Fruit fly (Drosophila melanogaster): ENCODE measurements around the gene Arl5.

Arl5 gene

DNA sequence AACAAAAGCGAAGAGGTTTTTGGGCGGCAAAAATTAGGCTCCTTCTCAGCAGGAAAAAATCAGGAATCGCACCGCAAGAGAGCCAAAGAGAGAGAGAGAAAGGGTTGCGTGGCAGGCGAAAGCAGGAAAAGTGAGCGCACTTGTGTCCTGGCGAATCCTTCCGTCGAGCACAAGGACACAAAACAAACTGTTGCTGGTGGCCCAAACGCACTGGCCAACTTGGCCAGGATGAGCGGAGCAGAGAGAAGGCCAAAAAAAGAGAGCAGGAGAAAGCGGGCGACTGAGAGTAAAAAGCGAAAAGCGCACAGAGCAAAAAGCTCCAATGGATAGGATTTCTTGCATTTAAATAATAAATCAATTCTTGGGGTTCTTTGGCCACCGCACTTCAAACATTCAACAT, 14.3 kb downstream of the Arl5 start:
- no peak for TF ChIP-seq noc (tag; optimal IDR thresholded peaks at IDR 0.05)

DNA sequence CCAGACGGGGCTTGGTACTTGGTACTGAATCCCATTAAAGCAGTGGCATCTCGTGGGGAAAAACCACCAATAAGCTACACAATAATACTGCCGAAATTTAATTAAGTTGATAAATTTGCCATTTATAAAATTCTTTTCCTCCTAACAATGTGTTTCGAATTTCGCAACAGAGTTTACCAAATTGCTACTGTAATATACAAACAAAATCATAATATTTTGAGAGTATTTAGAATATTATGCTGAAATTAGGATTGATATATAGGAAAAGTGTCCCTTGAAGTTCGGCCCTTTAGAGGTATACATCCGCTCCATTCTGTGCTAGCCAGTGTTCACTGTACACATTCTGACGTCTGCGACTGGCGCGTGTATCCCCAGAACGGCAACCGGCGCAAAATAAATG, 15.0 kb downstream of the Arl5 start:
- TF ChIP-seq noc (tag; optimal IDR thresholded peaks at IDR 0.05): peak; percentile 43
